Worm (Caenorhabditis elegans) whole organism, early embryonic: Measurements from ENCODE around the gene T02D1.7.

ENCODE experiments used
- B0310.2 ChIP-seq: sonication (generic microtip); optimal IDR thresholded peaks from 2 replicates; lab custom pipeline; 2016; ENCODE audit warnings: mild to moderate bottlenecking, missing genetic modification characterization, missing compliant biosample characterization
- aly-1 ChIP-seq: sonication (generic microtip); optimal IDR thresholded peaks from 2 replicates; lab custom pipeline; 2016; ENCODE audit warnings: missing genetic modification characterization, missing compliant biosample characterization
- ama-1 ChIP-seq: fragments of 150-350 bp; optimal IDR thresholded peaks from 2 replicates; lab custom pipeline; 2014
- ets-7 ChIP-seq: sonication (generic microtip); optimal IDR thresholded peaks from 2 replicates; lab custom pipeline; 2016; ENCODE audit warnings: missing genotype, missing genetic modification characterization, missing compliant biosample characterization
- flt-1 ChIP-seq: fragments of 200-800 bp; sonication (Bioruptor generic); IDR thresholded peaks from 2 replicates; pipeline ENCODE4 v1.3.6; 2022; ENCODE audit warnings: missing genetic modification characterization, missing compliant biosample characterization
- hnd-1 ChIP-seq: sonication (generic microtip); optimal IDR thresholded peaks from 2 replicates; lab custom pipeline; 2016; ENCODE audit warnings: missing genetic modification characterization, missing compliant biosample characterization

DNA sequence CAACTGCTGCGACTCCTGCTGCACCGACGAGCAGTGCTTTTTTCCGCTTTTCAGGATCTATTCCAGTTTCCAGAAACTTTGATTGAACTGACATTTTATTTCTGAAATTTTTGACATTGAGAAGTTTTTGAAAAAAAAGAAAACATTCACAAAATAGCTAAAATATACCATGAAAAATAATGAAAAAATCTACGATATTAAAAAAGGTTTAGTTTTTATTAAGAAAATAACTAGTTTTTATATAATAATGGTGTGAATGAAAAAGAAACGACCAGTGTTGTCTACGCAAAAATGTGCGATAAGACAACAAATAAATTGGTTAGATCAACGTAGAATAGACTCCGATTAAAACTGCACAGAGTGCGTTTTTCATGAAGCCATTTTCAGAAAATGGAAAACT lies 1.4 kb downstream of the T02D1.7 start, which contains the start of gene pmp-4:
- TF ChIP-seq B0310.2 (no peak), ama-1 (no peak), aly-1 (no peak), hnd-1 (tag; lab: Kevin White, UChicago) (no peak), ets-7 (no peak), flt-1 (GFP tag; lab: Robert Waterston, UW) (no peak)
